Worm (Caenorhabditis elegans) whole organism, young adult: ENCODE measurements around the gene col-166.
A peak's percentile ranks its signal among the peaks of the same experiment; 100 is the strongest.

ENCODE experiments used
- B0019.2 ChIP-seq: fragments of 200-800 bp; sonication (Bioruptor generic); conservative IDR thresholded peaks from 2 replicates; pipeline ENCODE4 v1.3.6; 2022; ENCODE audit warnings: missing genetic modification reagents, missing genetic modification characterization, missing compliant biosample characterization
- B0336.3 ChIP-seq: fragments of 200-800 bp; sonication (Bioruptor generic); IDR thresholded peaks from 2 replicates; pipeline ENCODE4 v1.3.6; 2022; ENCODE audit warnings: missing genetic modification characterization, missing compliant biosample characterization
- F10E7.11 ChIP-seq: sonication (generic microtip); optimal IDR thresholded peaks from 2 replicates; lab custom pipeline; 2017; ENCODE audit warnings: mild to moderate bottlenecking, missing genetic modification characterization, moderate library complexity, missing compliant biosample characterization
- F23B12.7 ChIP-seq: sonication (generic microtip); optimal IDR thresholded peaks from 2 replicates; lab custom pipeline; 2017; ENCODE audit warnings: missing genetic modification characterization, mild to moderate bottlenecking, missing compliant biosample characterization, antibody characterized with exemption, moderate library complexity; ENCODE audit not compliant: insufficient read depth
- F33H1.4 ChIP-seq: fragments of 200-800 bp; sonication (Bioruptor generic); IDR thresholded peaks from 2 replicates; pipeline ENCODE4 v1.3.6; 2022; ENCODE audit warnings: missing genetic modification reagents, missing genetic modification characterization, missing compliant biosample characterization
- F39B2.1 ChIP-seq: fragments of 200-800 bp; sonication (Bioruptor generic); IDR thresholded peaks from 2 replicates; pipeline ENCODE4 v1.3.6; 2022; ENCODE audit warnings: missing genetic modification reagents, missing genetic modification characterization, missing compliant biosample characterization
- F52B5.7 ChIP-seq: sonication (generic microtip); optimal IDR thresholded peaks from 2 replicates; lab custom pipeline; 2016; ENCODE audit warnings: mild to moderate bottlenecking, missing genetic modification characterization, missing compliant biosample characterization
- F55B11.4 ChIP-seq: sonication (generic microtip); optimal IDR thresholded peaks from 2 replicates; lab custom pipeline; 2016; ENCODE audit warnings: missing compliant biosample characterization, missing genetic modification characterization, borderline replicate concordance; ENCODE audit not compliant: insufficient read depth
- T07F8.4 ChIP-seq: sonication (generic microtip); optimal IDR thresholded peaks from 2 replicates; lab custom pipeline; 2016; ENCODE audit warnings: mild to moderate bottlenecking, missing genetic modification characterization, moderate library complexity, missing compliant biosample characterization
- T26A5.8 ChIP-seq: sonication (generic microtip); optimal IDR thresholded peaks from 2 replicates; lab custom pipeline; 2016; ENCODE audit warnings: missing genetic modification characterization, missing compliant biosample characterization
- Y53F4B.3 ChIP-seq: fragments of 200-800 bp; sonication (Bioruptor generic); IDR thresholded peaks from 2 replicates; pipeline ENCODE4 v1.3.6; 2022; ENCODE audit warnings: missing genetic modification reagents, missing genetic modification characterization, missing compliant biosample characterization
- Y56A3A.18 ChIP-seq: fragments of 200-800 bp; sonication (Bioruptor generic); IDR thresholded peaks from 2 replicates; pipeline ENCODE4 v1.3.6; 2022; ENCODE audit warnings: missing genetic modification reagents, missing genetic modification characterization, missing compliant biosample characterization
- Y67H2A.10 ChIP-seq: fragments of 200-800 bp; sonication (Bioruptor generic); conservative IDR thresholded peaks from 2 replicates; pipeline ENCODE4 v1.3.6; 2022; ENCODE audit warnings: missing genetic modification reagents, missing genetic modification characterization, missing compliant biosample characterization
- ZK185.1 ChIP-seq: sonication (generic microtip); optimal IDR thresholded peaks from 2 replicates; lab custom pipeline; 2016; ENCODE audit warnings: mild to moderate bottlenecking, missing genetic modification characterization, missing compliant biosample characterization; ENCODE audit not compliant: poor library complexity, severe bottlenecking
- aptf-3 ChIP-seq: fragments of 200-800 bp; sonication (Bioruptor generic); IDR thresholded peaks from 2 replicates; pipeline ENCODE4 v1.3.6; 2022; ENCODE audit warnings: missing genetic modification characterization, missing compliant biosample characterization
- bed-2 ChIP-seq: fragments of 200-800 bp; sonication (Bioruptor generic); IDR thresholded peaks from 2 replicates; pipeline ENCODE4 v1.3.6; 2022; ENCODE audit warnings: missing genetic modification reagents, missing genetic modification characterization, missing compliant biosample characterization
- ceh-27 ChIP-seq: fragments of 200-800 bp; sonication (Bioruptor generic); optimal IDR thresholded peaks from 2 replicates; lab custom pipeline; 2018; ENCODE audit warnings: mild to moderate bottlenecking, missing genetic modification characterization, moderate library complexity, missing compliant biosample characterization
- ceh-40 ChIP-seq: fragments of 200-800 bp; sonication (Bioruptor generic); IDR thresholded peaks from 2 replicates; pipeline ENCODE4 v1.3.6; 2022; ENCODE audit warnings: missing genetic modification characterization, missing compliant biosample characterization
- ceh-58 ChIP-seq: fragments of 200-800 bp; sonication (Bioruptor generic); IDR thresholded peaks from 2 replicates; pipeline ENCODE4 v1.3.6; 2022; ENCODE audit warnings: missing genetic modification characterization, missing compliant biosample characterization
- dpl-1 ChIP-seq: fragments of 150-350 bp; optimal IDR thresholded peaks from 2 replicates; lab custom pipeline; 2014; ENCODE audit warnings: missing biosample characterization, missing genetic modification reagents, missing genetic modification characterization
- efl-1 ChIP-seq: fragments of 150-350 bp; optimal IDR thresholded peaks from 2 replicates; lab custom pipeline; 2014; ENCODE audit warnings: missing biosample characterization, missing genetic modification reagents, missing genetic modification characterization
- egrh-3 ChIP-seq: fragments of 200-800 bp; sonication (Bioruptor generic); IDR thresholded peaks from 2 replicates; pipeline ENCODE4 v1.3.6; 2022; ENCODE audit warnings: missing genetic modification reagents, missing genetic modification characterization, missing compliant biosample characterization
- fkh-3 ChIP-seq: sonication (generic microtip); optimal IDR thresholded peaks from 2 replicates; lab custom pipeline; 2016; ENCODE audit warnings: mild to moderate bottlenecking, missing genetic modification characterization, missing compliant biosample characterization
- let-526 ChIP-seq: fragments of 200-800 bp; sonication (Bioruptor generic); IDR thresholded peaks from 2 replicates; pipeline ENCODE4 v1.3.6; 2022; ENCODE audit warnings: missing genetic modification reagents, missing genetic modification characterization, missing compliant biosample characterization
- let-607 ChIP-seq, 2 experiments: fragments of 200-800 bp in 1 of 2; sonication (Bioruptor generic) in 1 of 2; sonication (generic microtip) in 1 of 2; optimal IDR thresholded peaks; 2 replicates each; lab custom pipeline; 2016 to 2018; ENCODE audit warnings: mild to moderate bottlenecking in 2 of 2, missing compliant biosample characterization in 2 of 2, missing genetic modification characterization in 2 of 2, moderate library complexity in 2 of 2, missing genotype in 1 of 2
- lin-26 ChIP-seq: fragments of 200-800 bp; sonication (Bioruptor generic); IDR thresholded peaks from 2 replicates; pipeline ENCODE4 v1.3.6; 2022; ENCODE audit warnings: missing genetic modification reagents, missing genetic modification characterization, missing compliant biosample characterization
- madf-3 ChIP-seq: fragments of 200-800 bp; sonication (Bioruptor generic); IDR thresholded peaks from 2 replicates; pipeline ENCODE4 v1.3.6; 2022; ENCODE audit warnings: missing genetic modification reagents, missing genetic modification characterization, missing compliant biosample characterization
- madf-6 ChIP-seq: fragments of 200-800 bp; sonication (Bioruptor generic); IDR thresholded peaks from 2 replicates; pipeline ENCODE4 v1.3.6; 2022; ENCODE audit warnings: missing genetic modification reagents, missing genetic modification characterization, missing compliant biosample characterization
- nfya-2 ChIP-seq: fragments of 200-800 bp; sonication (Bioruptor generic); IDR thresholded peaks from 2 replicates; pipeline ENCODE4 v1.3.6; 2022; ENCODE audit warnings: missing genetic modification reagents, missing genetic modification characterization, missing compliant biosample characterization
- nfyb-1 ChIP-seq: fragments of 200-800 bp; sonication (Bioruptor generic); IDR thresholded peaks from 2 replicates; pipeline ENCODE4 v1.3.6; 2022; ENCODE audit warnings: missing genetic modification reagents, missing genetic modification characterization, missing compliant biosample characterization
- nhr-120 ChIP-seq: fragments of 200-800 bp; sonication (Bioruptor generic); IDR thresholded peaks from 2 replicates; pipeline ENCODE4 v1.3.6; 2022; ENCODE audit warnings: missing genetic modification characterization, missing compliant biosample characterization
- nhr-179 ChIP-seq: sonication (generic microtip); optimal IDR thresholded peaks from 2 replicates; lab custom pipeline; 2016; ENCODE audit warnings: mild to moderate bottlenecking, missing genetic modification characterization, missing compliant biosample characterization
- nhr-80 ChIP-seq: sonication (generic microtip); optimal IDR thresholded peaks from 2 replicates; lab custom pipeline; 2016; ENCODE audit warnings: missing genetic modification characterization, missing compliant biosample characterization
- pha-4 ChIP-seq: fragments of 150-350 bp; sonication (generic microtip); optimal IDR thresholded peaks from 2 replicates; lab custom pipeline; 2014; ENCODE audit warnings: missing biosample characterization, missing genetic modification reagents, missing genetic modification characterization
- sdz-38 ChIP-seq: sonication (generic microtip); optimal IDR thresholded peaks from 2 replicates; lab custom pipeline; 2016; ENCODE audit warnings: missing genotype, missing genetic modification characterization, missing compliant biosample characterization
- snpc-1.3 ChIP-seq: sonication (generic microtip); optimal IDR thresholded peaks from 2 replicates; lab custom pipeline; 2017; ENCODE audit warnings: missing genetic modification characterization, mild to moderate bottlenecking, missing compliant biosample characterization, antibody characterized with exemption, moderate library complexity, missing genotype, missing genetic modification reagents; ENCODE audit not compliant: insufficient read depth
- tbp1 ChIP-seq: fragments of 200-800 bp; sonication (Bioruptor generic); optimal IDR thresholded peaks from 2 replicates; lab custom pipeline; 2018; ENCODE audit warnings: mild to moderate bottlenecking, missing genetic modification characterization, missing compliant biosample characterization
- tlf-1 ChIP-seq: fragments of 200-800 bp; sonication (Bioruptor generic); optimal IDR thresholded peaks from 2 replicates; lab custom pipeline; 2018; ENCODE audit warnings: mild to moderate bottlenecking, missing genetic modification characterization, missing compliant biosample characterization
- unc-130 ChIP-seq: sonication (generic microtip); optimal IDR thresholded peaks from 2 replicates; lab custom pipeline; 2016; ENCODE audit warnings: missing genetic modification reagents, missing genetic modification characterization, missing compliant biosample characterization
- ztf-26 ChIP-seq: sonication (generic microtip); optimal IDR thresholded peaks from 2 replicates; lab custom pipeline; 2017; ENCODE audit warnings: missing genetic modification characterization, missing compliant biosample characterization
- ztf-6 ChIP-seq: fragments of 200-800 bp; sonication (Bioruptor generic); IDR thresholded peaks from 2 replicates; pipeline ENCODE4 v1.3.6; 2022; ENCODE audit warnings: missing genetic modification reagents, missing genetic modification characterization, missing compliant biosample characterization

col-166 gene

ce11 chrX:6286154-6286553, 6.3 kb downstream of the col-166 start (continued):
- TF ChIP-seq let-526 (GFP tag; lab: Robert Waterston, UW) (0 out of 2 replicates have a peak, but pooled peaks have one; percentile 22), T26A5.8 (tag; lab: Kevin White, UChicago) (peak; percentile 54), aptf-3 (GFP tag; lab: Robert Waterston, UW) (0 out of 2 replicates have a peak, but pooled peaks have one; percentile 24), madf-6 (GFP tag; lab: Robert Waterston, UW) (peak; percentile 58), F10E7.11 (tag; lab: Kevin White, UChicago) (no peak), madf-3 (GFP tag; lab: Robert Waterston, UW) (0 out of 2 replicates have a peak, but pooled peaks have one; percentile 49), nhr-179 (tag; lab: Kevin White, UChicago) (no peak), unc-130 (GFP tag; lab: Kevin White, UChicago) (peak; percentile 39), nfya-2 (GFP tag; lab: Robert Waterston, UW) (no peak), Y53F4B.3 (no peak), ceh-58 (GFP tag; lab: Robert Waterston, UW) (no peak), F23B12.7 (tag; lab: Kevin White, UChicago) (peak; percentile 70), pha-4 (tag; lab: Kevin White, UChicago) (no peak), sdz-38 (tag; lab: Kevin White, UChicago) (no peak), ceh-27 (GFP tag; lab: Kevin White, UChicago) (peak; percentile 5), tlf-1 (GFP tag; lab: Kevin White, UChicago) (peak; percentile 40), tbp1 (GFP tag; lab: Kevin White, UChicago) (peak; percentile 92), F33H1.4 (GFP tag; lab: Robert Waterston, UW) (no peak), B0336.3 (GFP tag; lab: Robert Waterston, UW) (no peak; the same call in 1 of the 2 replicates), nfyb-1 (peak; percentile 79), Y56A3A.18 (GFP tag; lab: Robert Waterston, UW) (peak; percentile 79), bed-2 (no peak), let-607 (tag; optimal IDR thresholded peaks at IDR 0.05; lab: Kevin White, UChicago) (peak in 1 of 2 experiments; percentile 48), F55B11.4 (tag; lab: Kevin White, UChicago) (no peak), ZK185.1 (peak; percentile 83), nhr-120 (GFP tag; lab: Robert Waterston, UW) (no peak), snpc-1.3 (peak; percentile 94), dpl-1 (GFP tag; lab: Kevin White, UChicago) (no peak), ceh-40 (0 out of 2 replicates have a peak, but pooled peaks have one; percentile 81), fkh-3 (tag; lab: Kevin White, UChicago) (peak; percentile 66), lin-26 (GFP tag; lab: Robert Waterston, UW) (peak; percentile 97), ztf-6 (no peak), egrh-3 (GFP tag; lab: Robert Waterston, UW) (no peak), T07F8.4 (tag; lab: Kevin White, UChicago) (peak; percentile 44), F52B5.7 (tag; lab: Kevin White, UChicago) (peak; percentile 69), Y67H2A.10 (0 out of 2 replicates have a peak, but pooled peaks have one; percentile 16), F39B2.1 (GFP tag; lab: Robert Waterston, UW) (no peak), B0019.2 (GFP tag; lab: Robert Waterston, UW) (no peak), ztf-26 (tag; lab: Kevin White, UChicago) (peak; percentile 14), efl-1 (GFP tag; lab: Kevin White, UChicago) (no peak), nhr-80 (tag; lab: Kevin White, UChicago) (peak; percentile 32)
- TF ChIP-seq, all 124 proteins: peak for 73
